Worm (Caenorhabditis elegans): Measurements from ENCODE around the gene C06G4.4.

ce11 chrIII:7977777-7978176 is at the start of gene C06G4.4:
- TF ChIP-seq fkh-10 (GFP tag; optimal IDR thresholded peaks at IDR 0.05) (no peak), lir-3 (tag; optimal IDR thresholded peaks at IDR 0.05; ENCODE audit: poor library complexity) (no peak), ama-1 (optimal IDR thresholded peaks at IDR 0.05) (no peak), C16A3.4 (tag; optimal IDR thresholded peaks at IDR 0.05) (no peak), pax-3 (tag; optimal IDR thresholded peaks at IDR 0.05) (no peak), zag-1 (tag; optimal IDR thresholded peaks at IDR 0.05) (no peak), ztf-4 (tag; optimal IDR thresholded peaks at IDR 0.05) (no peak), sptf-1 (tag; optimal IDR thresholded peaks at IDR 0.05) (no peak), nhr-11 (tag; optimal IDR thresholded peaks at IDR 0.05) (no peak), hpl-2 (GFP tag; optimal IDR thresholded peaks at IDR 0.05) (no peak), blmp-1 (tag; optimal IDR thresholded peaks at IDR 0.05) (no peak), nhr-12 (tag; optimal IDR thresholded peaks at IDR 0.05) (no peak), ceh-82 (tag; optimal IDR thresholded peaks at IDR 0.05) (no peak), ztf-11 (tag; optimal IDR thresholded peaks at IDR 0.05) (no peak)

Measured in whole organism, L1 larva.